Fruit fly (Drosophila melanogaster) whole organism, embryonic: Measurements from ENCODE around the gene CG44006.

Experiments
- BEAF-32 ChIP-seq: fragments of 200-800 bp; sonication (Bioruptor generic); optimal IDR thresholded peaks from 3 replicates; lab custom pipeline; 2017; ENCODE audit warnings: missing biosample characterization, missing genetic modification characterization, mild to moderate bottlenecking, moderate library complexity, missing genetic modification reagents
- Bdp1 ChIP-seq: fragments of 200-800 bp; sonication (Bioruptor generic); optimal IDR thresholded peaks from 3 replicates; lab custom pipeline; 2016; ENCODE audit warnings: missing biosample characterization, missing genetic modification characterization
- Bteb2 ChIP-seq: fragments of 200-800 bp; sonication (Bioruptor generic); optimal IDR thresholded peaks from 2 replicates; lab custom pipeline; 2016; ENCODE audit warnings: missing biosample characterization, missing genetic modification characterization
- CG12299 ChIP-seq: fragments of 200-800 bp; sonication (Bioruptor generic); optimal IDR thresholded peaks from 2 replicates; lab custom pipeline; 2018; ENCODE audit warnings: missing biosample characterization, mild to moderate bottlenecking, missing genetic modification characterization
- CG12744 ChIP-seq: fragments of 200-800 bp; sonication (Bioruptor generic); optimal IDR thresholded peaks from 2 replicates; lab custom pipeline; 2016; ENCODE audit warnings: missing biosample characterization, missing genetic modification characterization
- CG12769 ChIP-seq: fragments of 200-800 bp; sonication (Bioruptor generic); optimal IDR thresholded peaks from 2 replicates; lab custom pipeline; 2019; ENCODE audit warnings: missing biosample characterization, mild to moderate bottlenecking, missing genetic modification characterization, moderate library complexity
- CG1529 ChIP-seq: fragments of 200-800 bp; sonication (Bioruptor generic); optimal IDR thresholded peaks from 3 replicates; lab custom pipeline; 2018; ENCODE audit warnings: missing biosample characterization, missing genetic modification characterization
- CG1792 ChIP-seq: fragments of 200-800 bp; sonication (Bioruptor generic); optimal IDR thresholded peaks from 2 replicates; lab custom pipeline; 2016; ENCODE audit warnings: missing biosample characterization, missing genetic modification characterization
- CG3407 ChIP-seq: fragments of 200-800 bp; sonication (Bioruptor generic); optimal IDR thresholded peaks from 2 replicates; lab custom pipeline; 2018; ENCODE audit warnings: missing biosample characterization, mild to moderate bottlenecking, missing genetic modification characterization
- CG42726 ChIP-seq: fragments of 200-800 bp; sonication (Bioruptor generic); IDR thresholded peaks from 2 replicates; pipeline ENCODE4 v1.3.6; 2022; ENCODE audit warnings: missing biosample characterization, missing genetic modification characterization; ENCODE audit not compliant: partially characterized antibody
- CG6813 ChIP-seq: fragments of 200-800 bp; sonication (Bioruptor generic); optimal IDR thresholded peaks from 2 replicates; lab custom pipeline; 2017; ENCODE audit warnings: missing biosample characterization, missing genetic modification characterization, mild to moderate bottlenecking, moderate library complexity, missing genetic modification reagents
- CG8290 ChIP-seq, 3 experiments: fragments of 200-800 bp; sonication (Bioruptor generic); optimal IDR thresholded peaks; 2 replicates each; lab custom pipeline; 2016 to 2019; ENCODE audit warnings: missing biosample characterization in 3 of 3, missing genetic modification characterization in 3 of 3, mild to moderate bottlenecking in 2 of 3, moderate library complexity in 1 of 3
- CG9876 ChIP-seq: fragments of 200-800 bp; sonication (Bioruptor generic); optimal IDR thresholded peaks from 2 replicates; lab custom pipeline; 2016; ENCODE audit warnings: missing biosample characterization, missing genetic modification characterization
- D19A ChIP-seq: fragments of 200-800 bp; optimal IDR thresholded peaks from 3 replicates; lab custom pipeline; 2019; ENCODE audit warnings: missing biosample characterization, mild to moderate bottlenecking, missing genetic modification characterization, moderate library complexity
- ERR ChIP-seq: fragments of 200-800 bp; sonication (Bioruptor generic); optimal IDR thresholded peaks from 2 replicates; lab custom pipeline; 2016; ENCODE audit warnings: missing biosample characterization, missing genetic modification characterization
- Ets65A ChIP-seq: fragments of 200-800 bp; sonication (Bioruptor generic); peaks from one replicate; lab custom pipeline; 2016; ENCODE audit warnings: missing biosample characterization, missing genetic modification characterization
- Gug ChIP-seq: fragments of 200-800 bp; sonication (Bioruptor generic); IDR thresholded peaks from 4 replicates; pipeline ENCODE4 v1.3.6; 2022; ENCODE audit warnings: missing biosample characterization, missing genetic modification characterization
- HLHmδ ChIP-seq: fragments of 200-800 bp; sonication (Bioruptor generic); optimal IDR thresholded peaks from 2 replicates; lab custom pipeline; 2018; ENCODE audit warnings: missing biosample characterization, mild to moderate bottlenecking, missing genetic modification characterization, moderate library complexity
- Hr39 ChIP-seq: fragments of >200 bp; optimal IDR thresholded peaks from 2 replicates; lab custom pipeline; 2017
- Jarid2 ChIP-seq: fragments of 200-800 bp; sonication (Bioruptor generic); optimal IDR thresholded peaks from 3 replicates; lab custom pipeline; 2017; ENCODE audit warnings: mild to moderate bottlenecking, missing biosample characterization, missing genetic modification reagents, missing genetic modification characterization
- Med ChIP-seq: fragments of 200-800 bp; sonication (Bioruptor generic); peaks from one replicate; lab custom pipeline; 2016; ENCODE audit warnings: missing biosample characterization, missing genetic modification characterization, mild to moderate bottlenecking, inconsistent platforms, moderate library complexity
- Optix ChIP-seq: fragments of 200-800 bp; sonication (Bioruptor generic); IDR thresholded peaks from 3 replicates; pipeline ENCODE4 v1.3.6; 2022; ENCODE audit warnings: missing biosample characterization, missing genetic modification characterization
- Sox100B ChIP-seq: fragments of 200-800 bp; sonication (Bioruptor generic); optimal IDR thresholded peaks from 3 replicates; lab custom pipeline; 2018; ENCODE audit warnings: missing biosample characterization, mild to moderate bottlenecking, missing genetic modification characterization
- Sry-β ChIP-seq: fragments of 200-800 bp; sonication (Bioruptor generic); optimal IDR thresholded peaks from 2 replicates; lab custom pipeline; 2018; ENCODE audit warnings: missing biosample characterization, mild to moderate bottlenecking, missing genetic modification characterization, moderate library complexity
- Taf1 ChIP-seq: fragments of 200-800 bp; sonication (Bioruptor generic); IDR thresholded peaks from 2 replicates; pipeline ENCODE4 v1.3.6; 2022; ENCODE audit warnings: missing biosample characterization, missing genetic modification characterization
- Usf ChIP-seq: fragments of 200-800 bp; sonication (Bioruptor generic); optimal IDR thresholded peaks from 2 replicates; lab custom pipeline; 2017; ENCODE audit warnings: missing genotype, missing biosample characterization, missing genetic modification characterization
- Xbp1 ChIP-seq: fragments of 200-800 bp; sonication (Bioruptor generic); optimal IDR thresholded peaks from 3 replicates; lab custom pipeline; 2016; ENCODE audit warnings: missing biosample characterization, mild to moderate bottlenecking, missing genetic modification characterization
- abd-A ChIP-seq: fragments of 200-800 bp; sonication (Bioruptor generic); optimal IDR thresholded peaks from 3 replicates; lab custom pipeline; 2019; ENCODE audit warnings: missing biosample characterization, mild to moderate bottlenecking, missing genetic modification characterization, moderate library complexity
- ato ChIP-seq: fragments of 200-800 bp; sonication (Bioruptor generic); IDR thresholded peaks from 2 replicates; pipeline ENCODE4 v1.3.6; 2022; ENCODE audit warnings: missing biosample characterization, missing genetic modification characterization; ENCODE audit not compliant: partially characterized antibody
- bab2 ChIP-seq: fragments of 200-800 bp; sonication (Bioruptor generic); optimal IDR thresholded peaks from 2 replicates; lab custom pipeline; 2016; ENCODE audit warnings: missing biosample characterization, missing genetic modification characterization
- bigmax ChIP-seq: fragments of 200-800 bp; sonication (Bioruptor generic); optimal IDR thresholded peaks from 2 replicates; lab custom pipeline; 2018; ENCODE audit warnings: missing biosample characterization, mild to moderate bottlenecking, missing genetic modification characterization
- br ChIP-seq: fragments of >200 bp; optimal IDR thresholded peaks from 2 replicates; lab custom pipeline; 2017
- chinmo ChIP-seq: fragments of 200-800 bp; sonication (Bioruptor generic); IDR thresholded peaks from 4 replicates; pipeline ENCODE4 v1.3.6; 2022; ENCODE audit warnings: missing biosample characterization, missing genetic modification characterization; ENCODE audit not compliant: partially characterized antibody
- crp ChIP-seq, 2 experiments: fragments of 200-800 bp; sonication (Bioruptor generic); optimal IDR thresholded peaks; 2 replicates in 1 of 2; 3 replicates in 1 of 2; lab custom pipeline; 2017; ENCODE audit warnings: missing biosample characterization in 2 of 2, missing genetic modification characterization in 2 of 2, mild to moderate bottlenecking in 1 of 2, moderate library complexity in 1 of 2
- dmrt11E ChIP-seq: fragments of 200-800 bp; sonication (Bioruptor generic); optimal IDR thresholded peaks from 3 replicates; lab custom pipeline; 2018; ENCODE audit warnings: missing biosample characterization, mild to moderate bottlenecking, missing genetic modification characterization, moderate library complexity
- emc ChIP-seq: fragments of 200-800 bp; sonication (Bioruptor generic); optimal IDR thresholded peaks from 2 replicates; lab custom pipeline; 2016; ENCODE audit warnings: missing biosample characterization, missing genetic modification characterization
- ems ChIP-seq: fragments of 200-800 bp; sonication (Bioruptor generic); optimal IDR thresholded peaks from 3 replicates; lab custom pipeline; 2016; ENCODE audit warnings: missing biosample characterization, missing genetic modification characterization
- eve ChIP-seq, 2 experiments: fragments of >200 bp; optimal IDR thresholded peaks; 2 replicates each; lab custom pipeline; 2017; ENCODE audit warnings: missing biosample characterization in 2 of 2, missing genetic modification characterization in 2 of 2
- gem ChIP-seq: fragments of 200-800 bp; sonication (Bioruptor generic); optimal IDR thresholded peaks from 2 replicates; lab custom pipeline; 2019; ENCODE audit warnings: missing biosample characterization, mild to moderate bottlenecking, missing genetic modification characterization, moderate library complexity
- grau ChIP-seq: fragments of 200-800 bp; optimal IDR thresholded peaks from 3 replicates; lab custom pipeline; 2019; ENCODE audit warnings: missing biosample characterization, mild to moderate bottlenecking, missing genetic modification characterization, moderate library complexity
- her ChIP-seq: fragments of 200-800 bp; sonication (Bioruptor generic); optimal IDR thresholded peaks from 2 replicates; lab custom pipeline; 2016; ENCODE audit warnings: missing biosample characterization, missing genetic modification characterization
- ind ChIP-seq: fragments of 200-800 bp; sonication (Bioruptor generic); optimal IDR thresholded peaks from 3 replicates; lab custom pipeline; 2016; ENCODE audit warnings: missing biosample characterization, missing genetic modification characterization
- lab ChIP-seq: fragments of 200-800 bp; sonication (Bioruptor generic); optimal IDR thresholded peaks from 3 replicates; lab custom pipeline; 2017; ENCODE audit warnings: missing biosample characterization, missing genetic modification characterization, mild to moderate bottlenecking, moderate library complexity, missing genetic modification reagents
- mirr ChIP-seq: fragments of 200-800 bp; sonication (Bioruptor generic); optimal IDR thresholded peaks from 3 replicates; lab custom pipeline; 2018; ENCODE audit warnings: missing biosample characterization, mild to moderate bottlenecking, missing genetic modification characterization
- psq ChIP-seq: fragments of 200-800 bp; sonication (Bioruptor generic); optimal IDR thresholded peaks from 2 replicates; lab custom pipeline; 2017; ENCODE audit warnings: missing biosample characterization, missing genetic modification characterization
- scrt ChIP-seq: fragments of 200-800 bp; sonication (Bioruptor generic); optimal IDR thresholded peaks from 2 replicates; lab custom pipeline; 2018; ENCODE audit warnings: missing biosample characterization, mild to moderate bottlenecking, missing genetic modification characterization, moderate library complexity
- sens ChIP-seq: fragments of 200-800 bp; sonication (Bioruptor generic); peaks from one replicate; lab custom pipeline; 2016; ENCODE audit warnings: missing biosample characterization, missing genetic modification characterization
- so ChIP-seq: fragments of 200-800 bp; sonication (Bioruptor generic); IDR thresholded peaks from 3 replicates; pipeline ENCODE4 v1.3.6; 2022; ENCODE audit warnings: missing biosample characterization, missing genetic modification characterization
- stc ChIP-seq: fragments of 200-800 bp; sonication (Bioruptor generic); IDR thresholded peaks from 2 replicates; pipeline ENCODE4 v1.3.6; 2022; ENCODE audit warnings: missing biosample characterization, missing genetic modification characterization
- vfl ChIP-seq: fragments of 200-800 bp; sonication (Bioruptor generic); optimal IDR thresholded peaks from 2 replicates; lab custom pipeline; 2016; ENCODE audit warnings: missing biosample characterization, missing genetic modification characterization

The CG44006 gene

dm6 chr3L:18030301-18030827 is 39.6 kb downstream of the CG44006 start:
- TF ChIP-seq dmrt11E (tag; lab: Kevin White, UChicago) (no peak), CG6813 (GFP tag; lab: Kevin White, UChicago) (no peak), Med (GFP tag; lab: Kevin White, UChicago) (peak; percentile 72), Gug (GFP tag; lab: Robert Waterston, UW) (no peak), CG42726 (GFP tag; lab: Robert Waterston, UW) (no peak), chinmo (peak; percentile 66; the same call in 1 of the 4 replicates), Bteb2 (GFP tag; lab: Kevin White, UChicago) (no peak), gem (tag; lab: Kevin White, UChicago) (no peak), CG9876 (GFP tag; lab: Kevin White, UChicago) (no peak), sens (peak; percentile 5), ato (GFP tag; lab: Robert Waterston, UW) (no peak), Hr39 (no peak), crp (GFP tag; optimal IDR thresholded peaks at IDR 0.05; lab: Kevin White, UChicago) (no peak), br (no peak), lab (peak; percentile 27), Ets65A (GFP tag; lab: Kevin White, UChicago) (peak; percentile 89), grau (tag; lab: Kevin White, UChicago) (peak; percentile 24), Optix (GFP tag; lab: Robert Waterston, UW) (0 out of 3 replicates have a peak, but pooled peaks have one; percentile 18), scrt (GFP tag; lab: Kevin White, UChicago) (peak; percentile 22), CG12744 (GFP tag; lab: Kevin White, UChicago) (no peak), bigmax (no peak), vfl (GFP tag; lab: Kevin White, UChicago) (no peak), Jarid2 (GFP tag; lab: Kevin White, UChicago) (no peak), mirr (GFP tag; lab: Kevin White, UChicago) (peak; percentile 26), CG8290 (GFP tag; optimal IDR thresholded peaks at IDR 0.05; lab: Kevin White, UChicago) (no peak), CG8290 (tag; optimal IDR thresholded peaks at IDR 0.05; lab: Kevin White, UChicago) (peak in 1 of 2 experiments; percentile 50), Taf1 (GFP tag; lab: Robert Waterston, UW) (no peak), abd-A (tag; lab: Kevin White, UChicago) (peak; percentile 47), CG12769 (peak; percentile 34), ems (GFP tag; lab: Kevin White, UChicago) (no peak), psq (GFP tag; lab: Kevin White, UChicago) (no peak), D19A (tag; lab: Kevin White, UChicago) (no peak), stc (0 out of 2 replicates have a peak, but pooled peaks have one; percentile 16), emc (GFP tag; lab: Kevin White, UChicago) (no peak), eve (GFP tag; optimal IDR thresholded peaks at IDR 0.05; lab: Kevin White, UChicago) (peak in 1 of 2 experiments; percentile 58), bab2 (GFP tag; lab: Kevin White, UChicago) (peak; percentile 13), HLHmδ (GFP tag; lab: Kevin White, UChicago) (no peak), BEAF-32 (GFP tag; lab: Kevin White, UChicago) (no peak), Xbp1 (GFP tag; lab: Kevin White, UChicago) (no peak)

dm6 chr3L:18029546-18030300 is 40.2 kb downstream of the CG44006 start:
- TF ChIP-seq ind (GFP tag; lab: Kevin White, UChicago), result no peak
- TF ChIP-seq Bdp1 (GFP tag; lab: Kevin White, UChicago), result peak; percentile 76
- TF ChIP-seq Sox100B, result peak; percentile 66
- no peak for TF ChIP-seq br
- TF ChIP-seq ERR (GFP tag; lab: Kevin White, UChicago), result peak; percentile 91
- peak; percentile 73 for TF ChIP-seq CG1792 (GFP tag; lab: Kevin White, UChicago)
- TF ChIP-seq CG1529 (GFP tag; lab: Kevin White, UChicago), result peak; percentile 65
- TF ChIP-seq her (GFP tag; lab: Kevin White, UChicago), result peak; percentile 76
- no peak for TF ChIP-seq Usf (GFP tag; lab: Kevin White, UChicago)
- peak; percentile 78; the same call in 2 of the 3 replicates for TF ChIP-seq so (GFP tag; lab: Robert Waterston, UW)
- TF ChIP-seq Sry-β (GFP tag; lab: Kevin White, UChicago), result peak; percentile 58
- TF ChIP-seq CG3407 (GFP tag; lab: Kevin White, UChicago), result peak; percentile 85
- TF ChIP-seq CG12299 (tag; lab: Kevin White, UChicago), result peak; percentile 59
